Worm (Caenorhabditis elegans) whole organism, midembryonic: ENCODE data around the gene nadk-2.
A peak's percentile ranks its signal among the peaks of the same experiment; 100 is the strongest.

Source experiments
- T22C8.4 ChIP-seq: fragments of 200-800 bp; sonication (Bioruptor generic); IDR thresholded peaks from 2 replicates; pipeline ENCODE4 v1.3.6; 2022; ENCODE audit warnings: missing genetic modification characterization, missing compliant biosample characterization
- cog-1 ChIP-seq: sonication (generic microtip); optimal IDR thresholded peaks from 2 replicates; lab custom pipeline; 2016; ENCODE audit warnings: missing genetic modification characterization, missing compliant biosample characterization
- flt-1 ChIP-seq: fragments of 200-800 bp; sonication (Bioruptor generic); IDR thresholded peaks from 2 replicates; pipeline ENCODE4 v1.3.6; 2022; ENCODE audit warnings: missing genetic modification characterization, missing compliant biosample characterization
- klf-2 ChIP-seq: fragments of 200-800 bp; sonication (Bioruptor generic); conservative IDR thresholded peaks from 2 replicates; pipeline ENCODE4 v1.3.6; 2022; ENCODE audit warnings: missing genetic modification reagents, missing genetic modification characterization, missing compliant biosample characterization
- med-1 ChIP-seq: sonication (generic microtip); optimal IDR thresholded peaks from 2 replicates; lab custom pipeline; 2017; ENCODE audit warnings: missing genetic modification characterization, mild to moderate bottlenecking, missing compliant biosample characterization, antibody characterized with exemption, missing genetic modification reagents; ENCODE audit not compliant: insufficient read depth
- ref-1 ChIP-seq: fragments of 200-800 bp; sonication (Bioruptor generic); conservative IDR thresholded peaks from 2 replicates; pipeline ENCODE4 v1.3.6; 2022; ENCODE audit warnings: missing genetic modification reagents, missing genetic modification characterization, missing compliant biosample characterization
- tab-1 ChIP-seq: fragments of 200-800 bp; sonication (Bioruptor generic); IDR thresholded peaks from 2 replicates; pipeline ENCODE4 v1.3.6; 2022; ENCODE audit warnings: missing genetic modification characterization, missing compliant biosample characterization
- ztf-23 ChIP-seq: fragments of 200-800 bp; sonication (Bioruptor generic); IDR thresholded peaks from 2 replicates; pipeline ENCODE4 v1.3.6; 2022; ENCODE audit warnings: missing genetic modification reagents, missing genetic modification characterization, missing compliant biosample characterization
- ztf-29 ChIP-seq: fragments of 200-800 bp; sonication (Bioruptor generic); IDR thresholded peaks from 2 replicates; pipeline ENCODE4 v1.3.6; 2022; ENCODE audit warnings: missing genetic modification reagents, missing genetic modification characterization, missing compliant biosample characterization

The nadk-2 gene

DNA sequence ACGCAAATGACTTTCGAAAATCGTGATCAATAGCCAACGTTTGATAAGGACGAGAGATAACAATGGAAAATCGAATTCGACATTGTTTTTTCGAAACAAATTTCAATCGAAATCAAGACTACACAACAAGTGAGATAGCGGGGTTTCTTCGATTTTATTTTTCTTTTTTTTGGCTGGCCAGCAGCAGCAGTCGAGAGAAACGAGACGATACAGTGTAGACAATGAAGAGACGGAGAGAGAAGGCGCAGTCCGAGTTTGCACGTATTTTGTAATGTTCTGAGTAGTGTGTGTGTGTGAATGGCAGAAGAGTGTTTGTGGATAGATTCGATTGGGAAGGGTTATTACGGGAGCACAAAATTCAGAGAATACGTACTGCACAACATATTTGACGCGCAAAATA is 9.2 kb upstream of the nadk-2 start:
- no peak for TF ChIP-seq klf-2 (GFP tag; lab: Robert Waterston, UW)
- TF ChIP-seq med-1 (GFP tag; lab: Kevin White, UChicago) = no peak
- TF ChIP-seq T22C8.4 (GFP tag; lab: Robert Waterston, UW) = no peak

DNA sequence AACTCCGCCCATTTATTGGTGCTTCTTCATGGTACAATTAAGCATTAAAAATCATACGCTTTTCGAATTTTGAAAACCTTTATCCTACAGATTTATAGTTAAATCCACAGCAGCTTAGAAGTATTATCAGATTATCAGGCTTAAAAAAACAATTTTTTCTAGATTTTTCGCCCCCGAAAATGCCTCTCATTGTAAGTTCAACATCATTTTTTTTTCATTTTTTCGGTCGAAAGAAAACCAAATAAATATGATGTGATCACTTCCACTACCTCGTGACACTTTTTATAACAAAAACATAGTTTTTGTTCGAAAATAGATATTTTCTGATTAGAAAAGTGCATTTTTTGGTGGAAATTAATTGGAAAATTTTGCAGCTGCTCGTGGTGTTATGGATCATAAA is 8.3 kb upstream of the nadk-2 start:
- TF ChIP-seq klf-2 (GFP tag; lab: Robert Waterston, UW) (no peak), ztf-23 (GFP tag; lab: Robert Waterston, UW) (no peak), T22C8.4 (GFP tag; lab: Robert Waterston, UW) (no peak), cog-1 (no peak), tab-1 (GFP tag; lab: Robert Waterston, UW) (no peak), ref-1 (GFP tag; lab: Robert Waterston, UW) (no peak), ztf-29 (no peak), flt-1 (GFP tag; lab: Robert Waterston, UW) (no peak), med-1 (GFP tag; lab: Kevin White, UChicago) (no peak)

DNA sequence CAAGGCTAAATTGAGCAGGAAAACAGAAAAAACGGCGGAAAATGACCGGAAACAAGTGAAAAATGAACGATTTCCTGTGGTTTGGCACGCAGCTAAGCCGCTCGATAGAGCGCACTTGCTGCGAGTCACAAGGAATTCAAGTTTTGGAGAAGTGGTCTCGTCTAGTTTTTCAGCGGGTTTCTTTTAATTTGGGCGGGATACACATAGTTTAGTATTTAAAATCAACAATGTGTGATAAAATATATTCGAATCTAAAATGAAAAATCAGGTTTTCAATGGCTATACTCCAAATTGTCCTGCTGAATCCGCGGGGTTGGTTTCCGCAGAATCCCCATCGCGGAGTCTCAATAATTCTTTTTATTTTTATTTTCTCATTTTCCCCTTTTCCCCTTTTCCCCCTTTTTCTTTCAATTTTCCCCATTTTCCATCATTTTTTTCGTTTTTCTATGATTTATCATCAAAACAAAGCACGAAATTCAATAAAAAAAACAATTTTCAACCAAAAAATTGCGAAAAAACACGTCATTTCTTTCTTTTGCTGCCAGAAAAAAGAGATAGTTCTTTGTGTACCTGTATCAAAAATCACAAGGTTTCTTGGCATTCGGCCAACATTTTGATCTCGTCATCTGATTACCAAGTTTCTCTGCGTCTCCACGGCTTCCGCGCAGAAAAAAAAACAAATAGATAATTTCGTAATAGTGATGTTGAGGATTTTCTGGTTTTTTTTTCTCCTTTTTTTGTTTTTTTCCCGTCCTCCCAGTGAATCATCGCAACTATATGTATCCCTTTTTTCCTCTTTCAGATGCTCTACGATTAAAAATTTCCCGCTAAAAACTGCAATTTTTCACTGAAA is 7.0 kb upstream of the nadk-2 start, which contains the start of gene ippk-1:
TSS of gene ippk-1 (plus strand) at position 803 of the 853 bp plus-strand sequence.
- TF ChIP-seq cog-1 (peak; percentile 78), med-1 (GFP tag; lab: Kevin White, UChicago) (no peak), flt-1 (GFP tag; lab: Robert Waterston, UW) (no peak; the same call in none of the 2 replicates), tab-1 (GFP tag; lab: Robert Waterston, UW) (no peak), T22C8.4 (GFP tag; lab: Robert Waterston, UW) (peak; percentile 68), klf-2 (GFP tag; lab: Robert Waterston, UW) (peak; percentile 72), ztf-29 (no peak), ref-1 (GFP tag; lab: Robert Waterston, UW) (0 out of 2 replicates have a peak, but pooled peaks have one; percentile 24), ztf-23 (GFP tag; lab: Robert Waterston, UW) (peak; percentile 66; the same call in 1 of the 2 replicates)

DNA sequence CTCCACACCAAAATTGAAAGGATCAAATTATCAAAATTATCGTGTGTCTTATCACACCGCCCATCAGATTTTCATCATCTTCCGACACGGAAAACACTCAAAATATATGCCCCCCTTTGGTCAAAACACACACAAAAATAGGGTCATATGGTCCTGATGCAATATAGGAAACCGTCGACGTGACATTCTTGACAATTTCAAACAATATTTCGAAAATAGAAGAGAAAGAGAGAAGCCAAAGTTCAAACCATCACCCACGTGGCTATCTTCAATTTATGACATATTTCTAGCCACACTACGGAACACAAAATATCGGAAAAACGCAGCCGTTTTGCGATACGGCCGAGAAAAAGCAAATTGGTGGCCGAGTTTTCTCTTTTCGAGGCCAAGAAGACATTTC is 1.2 kb downstream of the nadk-2 start:
- TF ChIP-seq T22C8.4 (GFP tag; lab: Robert Waterston, UW) (no peak), ztf-29 (no peak), cog-1 (no peak), ref-1 (GFP tag; lab: Robert Waterston, UW) (no peak)

DNA sequence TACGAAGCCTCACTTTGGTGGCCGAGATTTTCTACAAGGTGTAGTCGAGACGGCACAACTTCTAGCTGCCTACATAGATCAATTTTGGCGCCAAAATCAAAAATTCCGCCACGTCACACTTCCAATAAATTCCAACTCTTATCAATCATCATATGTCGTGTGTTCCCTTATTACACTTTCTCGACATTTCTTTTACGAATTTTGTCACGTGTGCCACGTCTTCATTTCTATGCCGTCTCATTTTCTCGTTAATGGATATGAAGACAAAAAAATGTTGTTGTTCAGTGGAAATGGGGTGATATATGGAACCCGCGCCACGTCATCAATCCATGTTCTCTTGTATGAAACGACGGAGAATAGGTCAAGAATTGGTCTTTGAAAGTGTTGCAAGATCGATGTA is 2.2 kb downstream of the nadk-2 start:
- TF ChIP-seq cog-1 (no peak), med-1 (GFP tag; lab: Kevin White, UChicago) (no peak), ztf-29 (no peak), ref-1 (GFP tag; lab: Robert Waterston, UW) (no peak), flt-1 (GFP tag; lab: Robert Waterston, UW) (no peak), ztf-23 (GFP tag; lab: Robert Waterston, UW) (no peak), tab-1 (GFP tag; lab: Robert Waterston, UW) (no peak), klf-2 (GFP tag; lab: Robert Waterston, UW) (no peak), T22C8.4 (GFP tag; lab: Robert Waterston, UW) (no peak)

DNA sequence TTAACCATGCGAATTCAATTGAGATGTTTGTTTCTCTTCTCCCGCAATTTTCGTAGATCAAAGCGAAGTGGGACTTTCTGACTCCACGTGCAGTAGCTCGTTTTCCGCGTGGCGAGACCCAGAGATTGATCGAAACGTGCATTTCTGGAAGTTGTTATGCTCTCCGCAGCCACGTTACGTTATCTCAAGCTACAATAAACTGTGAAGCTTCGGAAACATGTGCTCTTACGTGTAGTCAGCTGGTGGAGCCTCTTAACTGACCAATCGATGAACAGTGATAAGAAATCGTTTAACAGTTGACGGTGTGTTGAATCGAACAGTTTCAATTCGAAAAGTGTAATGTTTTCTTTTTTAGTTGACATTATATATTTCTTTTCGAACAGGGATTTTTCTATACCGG is 2.8 kb downstream of the nadk-2 start:
- TF ChIP-seq ref-1 (GFP tag; lab: Robert Waterston, UW) (no peak), T22C8.4 (GFP tag; lab: Robert Waterston, UW) (no peak), flt-1 (GFP tag; lab: Robert Waterston, UW) (no peak), ztf-23 (GFP tag; lab: Robert Waterston, UW) (no peak), klf-2 (GFP tag; lab: Robert Waterston, UW) (no peak), med-1 (GFP tag; lab: Kevin White, UChicago) (no peak), ztf-29 (no peak), cog-1 (no peak), tab-1 (GFP tag; lab: Robert Waterston, UW) (no peak)

DNA sequence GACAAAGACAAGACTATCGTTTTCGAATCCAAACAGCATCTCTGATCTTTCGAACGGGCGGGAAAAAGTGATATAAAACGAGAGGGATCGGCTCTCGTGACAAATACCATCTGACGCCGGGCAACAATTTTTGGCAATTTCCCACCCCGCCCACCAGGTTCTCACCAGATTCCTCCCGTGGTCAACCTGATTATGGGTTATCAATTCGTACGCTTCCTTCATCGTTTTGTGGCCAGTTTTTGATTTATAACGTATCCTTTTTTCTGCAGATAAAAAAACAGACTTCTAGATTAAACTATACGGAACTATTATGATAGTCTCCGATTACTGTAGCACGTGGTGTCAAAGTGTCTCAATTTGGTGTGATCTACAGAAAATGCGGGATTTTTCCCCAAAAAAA is 3.5 kb downstream of the nadk-2 start:
- TF ChIP-seq ztf-23 (GFP tag; lab: Robert Waterston, UW) = no peak
- TF ChIP-seq T22C8.4 (GFP tag; lab: Robert Waterston, UW) = no peak
- no peak for TF ChIP-seq tab-1 (GFP tag; lab: Robert Waterston, UW)
- no peak for TF ChIP-seq klf-2 (GFP tag; lab: Robert Waterston, UW)
- no peak for TF ChIP-seq ref-1 (GFP tag; lab: Robert Waterston, UW)
- no peak for TF ChIP-seq flt-1 (GFP tag; lab: Robert Waterston, UW)
- TF ChIP-seq cog-1 = no peak
- TF ChIP-seq ztf-29 = no peak
- no peak for TF ChIP-seq med-1 (GFP tag; lab: Kevin White, UChicago)

DNA sequence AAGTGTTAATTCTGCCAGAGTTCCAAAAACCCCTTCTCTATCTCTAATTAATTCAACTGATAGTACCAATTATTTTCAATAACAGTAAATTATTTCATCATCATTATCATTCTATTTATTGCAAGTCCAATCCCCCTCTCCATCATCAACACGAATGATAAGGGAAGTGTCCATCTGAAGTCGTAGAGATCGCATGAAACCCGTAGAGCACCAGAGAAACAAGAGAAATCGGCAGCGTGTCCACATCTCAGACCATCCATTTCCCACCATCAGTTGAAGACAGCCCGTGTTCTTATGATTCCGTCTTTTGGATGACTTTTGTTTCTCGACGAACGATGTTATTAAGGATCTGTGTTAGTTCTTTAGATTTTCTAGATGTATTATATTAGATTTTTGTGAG is 4.1 kb downstream of the nadk-2 start:
- no peak for TF ChIP-seq med-1 (GFP tag; lab: Kevin White, UChicago)
- no peak for TF ChIP-seq T22C8.4 (GFP tag; lab: Robert Waterston, UW)
- no peak for TF ChIP-seq flt-1 (GFP tag; lab: Robert Waterston, UW)
- TF ChIP-seq cog-1 = no peak
- TF ChIP-seq ztf-23 (GFP tag; lab: Robert Waterston, UW) = no peak
- TF ChIP-seq ref-1 (GFP tag; lab: Robert Waterston, UW) = no peak
- TF ChIP-seq ztf-29 = no peak
- TF ChIP-seq klf-2 (GFP tag; lab: Robert Waterston, UW) = no peak
- TF ChIP-seq tab-1 (GFP tag; lab: Robert Waterston, UW) = no peak

DNA sequence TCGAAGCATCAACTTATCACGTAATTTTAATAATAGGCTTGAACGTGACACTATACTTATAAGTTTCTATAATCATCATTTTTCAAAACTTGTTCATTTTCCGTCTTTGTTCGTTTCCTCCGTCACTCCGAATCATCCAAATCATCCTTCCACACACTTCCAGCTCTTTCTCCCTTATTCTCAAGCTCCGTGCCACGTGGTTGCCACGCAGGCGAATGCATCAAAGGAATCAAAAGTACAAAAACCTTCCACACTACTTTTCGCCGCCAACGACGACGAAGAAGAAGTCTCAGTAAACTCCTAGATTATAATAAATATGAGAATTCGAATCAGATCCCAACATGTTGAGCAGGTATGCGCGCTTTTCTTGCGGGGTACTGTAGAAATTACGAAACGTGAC is 4.8 kb downstream of the nadk-2 start:
- no peak for TF ChIP-seq T22C8.4 (GFP tag; lab: Robert Waterston, UW)
- no peak for TF ChIP-seq cog-1
- no peak for TF ChIP-seq ztf-23 (GFP tag; lab: Robert Waterston, UW)
- TF ChIP-seq tab-1 (GFP tag; lab: Robert Waterston, UW) = no peak
- TF ChIP-seq klf-2 (GFP tag; lab: Robert Waterston, UW) = no peak
- TF ChIP-seq med-1 (GFP tag; lab: Kevin White, UChicago) = no peak
- no peak for TF ChIP-seq ref-1 (GFP tag; lab: Robert Waterston, UW)
- TF ChIP-seq flt-1 (GFP tag; lab: Robert Waterston, UW) = no peak
- TF ChIP-seq ztf-29 = no peak
